Fruit fly (Drosophila melanogaster) whole organism, embryonic: ENCODE measurements around the gene foi.

Experiments used
- Asciz ChIP-seq: fragments of 200-800 bp; sonication (Bioruptor generic); optimal IDR thresholded peaks from 2 replicates; lab custom pipeline; 2017; ENCODE audit warnings: missing biosample characterization, mild to moderate bottlenecking, missing genetic modification characterization, missing genetic modification reagents
- Atf-2 ChIP-seq: fragments of 200-800 bp; sonication (Bioruptor generic); optimal IDR thresholded peaks from 2 replicates; lab custom pipeline; 2016; ENCODE audit warnings: missing biosample characterization, missing genetic modification characterization
- CG12942 ChIP-seq: fragments of 200-800 bp; sonication (Bioruptor generic); optimal IDR thresholded peaks from 3 replicates; lab custom pipeline; 2016; ENCODE audit warnings: missing biosample characterization, missing genetic modification characterization
- CG13123 ChIP-seq: fragments of 200-800 bp; sonication (Bioruptor generic); optimal IDR thresholded peaks from 2 replicates; lab custom pipeline; 2016; ENCODE audit warnings: missing biosample characterization, missing genetic modification characterization
- CG14050 ChIP-seq: fragments of 200-800 bp; sonication (Bioruptor generic); IDR thresholded peaks from 3 replicates; pipeline ENCODE4 v1.3.6; 2022; ENCODE audit warnings: missing biosample characterization, missing genetic modification characterization
- CG14860 ChIP-seq: fragments of 200-800 bp; sonication (Bioruptor generic); IDR thresholded peaks from 3 replicates; pipeline ENCODE4 v1.3.6; 2022; ENCODE audit warnings: missing biosample characterization, missing genetic modification characterization; ENCODE audit not compliant: partially characterized antibody
- CG14965 ChIP-seq: fragments of 200-800 bp; sonication (Bioruptor generic); optimal IDR thresholded peaks from 2 replicates; lab custom pipeline; 2016; ENCODE audit warnings: missing biosample characterization, missing genetic modification characterization, borderline replicate concordance
- CG16813 ChIP-seq: fragments of 200-800 bp; sonication (Bioruptor generic); IDR thresholded peaks from 3 replicates; pipeline ENCODE4 v1.3.6; 2022; ENCODE audit warnings: missing biosample characterization, missing genetic modification characterization; ENCODE audit not compliant: partially characterized antibody
- CG17568 ChIP-seq: fragments of 200-800 bp; sonication (Bioruptor generic); optimal IDR thresholded peaks from 2 replicates; lab custom pipeline; 2018; ENCODE audit warnings: missing biosample characterization, mild to moderate bottlenecking, missing genetic modification characterization, moderate library complexity
- CG32532 ChIP-seq: fragments of 200-800 bp; sonication (Bioruptor generic); IDR thresholded peaks from 2 replicates; pipeline ENCODE4 v1.3.6; 2022; ENCODE audit warnings: missing biosample characterization, missing genetic modification characterization
- CG32767 ChIP-seq: fragments of 200-800 bp; sonication (Bioruptor generic); IDR thresholded peaks from 2 replicates; pipeline ENCODE4 v1.3.6; 2022; ENCODE audit warnings: missing biosample characterization, missing genetic modification characterization
- CG3407 ChIP-seq: fragments of 200-800 bp; sonication (Bioruptor generic); optimal IDR thresholded peaks from 2 replicates; lab custom pipeline; 2018; ENCODE audit warnings: missing biosample characterization, mild to moderate bottlenecking, missing genetic modification characterization
- CG34376 ChIP-seq: fragments of 200-800 bp; sonication (Bioruptor generic); optimal IDR thresholded peaks from 2 replicates; lab custom pipeline; 2018; ENCODE audit warnings: missing biosample characterization, mild to moderate bottlenecking, missing genetic modification characterization
- CG3726 ChIP-seq: fragments of 200-800 bp; sonication (Bioruptor generic); IDR thresholded peaks from 3 replicates; pipeline ENCODE4, ENCODE4 v1.3.6; 2022; ENCODE audit warnings: missing biosample characterization, missing genetic modification characterization
- CG3995 ChIP-seq: fragments of 200-800 bp; sonication (Bioruptor generic); optimal IDR thresholded peaks from 3 replicates; lab custom pipeline; 2016; ENCODE audit warnings: missing biosample characterization, missing genetic modification characterization
- CG4820 ChIP-seq: fragments of 200-800 bp; sonication (Bioruptor generic); optimal IDR thresholded peaks from 3 replicates; lab custom pipeline; 2016; ENCODE audit warnings: missing biosample characterization, missing genetic modification characterization
- CG5245 ChIP-seq: fragments of 200-800 bp; sonication (Bioruptor generic); optimal IDR thresholded peaks from 3 replicates; lab custom pipeline; 2016; ENCODE audit warnings: missing biosample characterization, missing genetic modification characterization
- CG7271 ChIP-seq: fragments of 200-800 bp; sonication (Bioruptor generic); optimal IDR thresholded peaks from 2 replicates; lab custom pipeline; 2018; ENCODE audit warnings: missing biosample characterization, mild to moderate bottlenecking, missing genetic modification characterization, moderate library complexity
- CG8388 ChIP-seq: fragments of 200-800 bp; sonication (Bioruptor generic); optimal IDR thresholded peaks from 2 replicates; lab custom pipeline; 2019; ENCODE audit warnings: missing biosample characterization, mild to moderate bottlenecking, missing genetic modification characterization, moderate library complexity
- CG8944 ChIP-seq: fragments of 200-800 bp; sonication (Bioruptor generic); optimal IDR thresholded peaks from 3 replicates; lab custom pipeline; 2016; ENCODE audit warnings: missing biosample characterization, missing genetic modification characterization
- CG9797 ChIP-seq: fragments of 200-800 bp; sonication (Bioruptor generic); optimal IDR thresholded peaks from 3 replicates; lab custom pipeline; 2018; ENCODE audit warnings: missing biosample characterization, mild to moderate bottlenecking, missing genetic modification characterization
- CG9817 ChIP-seq: fragments of 200-800 bp; sonication (Bioruptor generic); optimal IDR thresholded peaks from 2 replicates; lab custom pipeline; 2018; ENCODE audit warnings: missing biosample characterization, mild to moderate bottlenecking, missing genetic modification characterization, moderate library complexity
- D19A ChIP-seq: fragments of 200-800 bp; optimal IDR thresholded peaks from 3 replicates; lab custom pipeline; 2019; ENCODE audit warnings: missing biosample characterization, mild to moderate bottlenecking, missing genetic modification characterization, moderate library complexity
- D19B ChIP-seq: fragments of 200-800 bp; sonication (Bioruptor generic); optimal IDR thresholded peaks from 2 replicates; lab custom pipeline; 2017; ENCODE audit warnings: missing biosample characterization, mild to moderate bottlenecking, missing genetic modification characterization
- Dad ChIP-seq: fragments of 200-800 bp; sonication (Bioruptor generic); optimal IDR thresholded peaks from 3 replicates; lab custom pipeline; 2016; ENCODE audit warnings: missing biosample characterization, missing genetic modification characterization
- ERR ChIP-seq: fragments of 200-800 bp; sonication (Bioruptor generic); optimal IDR thresholded peaks from 2 replicates; lab custom pipeline; 2016; ENCODE audit warnings: missing biosample characterization, missing genetic modification characterization
- Elba2 ChIP-seq: fragments of 200-800 bp; sonication (Bioruptor generic); optimal IDR thresholded peaks from 3 replicates; lab custom pipeline; 2016; ENCODE audit warnings: missing biosample characterization, missing genetic modification characterization
- Ets97D ChIP-seq: fragments of 200-800 bp; sonication (Bioruptor generic); optimal IDR thresholded peaks from 3 replicates; lab custom pipeline; 2016; ENCODE audit warnings: missing biosample characterization, missing genetic modification characterization
- Hr78 ChIP-seq, 2 experiments: fragments of 200-800 bp in 1 of 2; fragments of >200 bp in 1 of 2; sonication (Bioruptor generic) in 1 of 2; optimal IDR thresholded peaks; 2 replicates each; lab custom pipeline; 2017 to 2019; ENCODE audit warnings: missing biosample characterization in 2 of 2, missing genetic modification characterization in 2 of 2, mild to moderate bottlenecking in 1 of 2, moderate library complexity in 1 of 2
- Meics ChIP-seq: fragments of 200-800 bp; sonication (Bioruptor generic); optimal IDR thresholded peaks from 2 replicates; lab custom pipeline; 2017; ENCODE audit warnings: missing biosample characterization, mild to moderate bottlenecking, missing genetic modification characterization
- NC2α ChIP-seq: fragments of 200-800 bp; sonication (Bioruptor generic); optimal IDR thresholded peaks from 2 replicates; lab custom pipeline; 2016; ENCODE audit warnings: missing biosample characterization, missing genetic modification characterization
- NC2β ChIP-seq: fragments of 200-800 bp; sonication (Bioruptor generic); optimal IDR thresholded peaks from 2 replicates; lab custom pipeline; 2016; ENCODE audit warnings: missing biosample characterization, missing genetic modification characterization
- TFAM ChIP-seq: fragments of 200-800 bp; sonication (Bioruptor generic); optimal IDR thresholded peaks from 2 replicates; lab custom pipeline; 2017; ENCODE audit warnings: missing biosample characterization, missing genetic modification characterization, inconsistent platforms
- Usf ChIP-seq: fragments of 200-800 bp; sonication (Bioruptor generic); optimal IDR thresholded peaks from 2 replicates; lab custom pipeline; 2017; ENCODE audit warnings: missing genotype, missing biosample characterization, missing genetic modification characterization
- bigmax ChIP-seq: fragments of 200-800 bp; sonication (Bioruptor generic); optimal IDR thresholded peaks from 2 replicates; lab custom pipeline; 2018; ENCODE audit warnings: missing biosample characterization, mild to moderate bottlenecking, missing genetic modification characterization
- crc ChIP-seq: fragments of 200-800 bp; sonication (Bioruptor generic); optimal IDR thresholded peaks from 2 replicates; lab custom pipeline; 2016; ENCODE audit warnings: missing biosample characterization, missing genetic modification characterization
- disco-r ChIP-seq: fragments of 200-800 bp; sonication (Bioruptor generic); optimal IDR thresholded peaks from 2 replicates; lab custom pipeline; 2016; ENCODE audit warnings: missing biosample characterization, missing genetic modification characterization
- en ChIP-seq: fragments of 200-800 bp; sonication (Bioruptor generic); optimal IDR thresholded peaks from 2 replicates; lab custom pipeline; 2016; ENCODE audit warnings: missing biosample characterization, missing genetic modification characterization
- eyg ChIP-seq: fragments of 200-800 bp; sonication (Bioruptor generic); optimal IDR thresholded peaks from 3 replicates; lab custom pipeline; 2016; ENCODE audit warnings: missing biosample characterization, missing genetic modification characterization
- gcm ChIP-seq: fragments of 200-800 bp; sonication (Bioruptor generic); optimal IDR thresholded peaks from 2 replicates; lab custom pipeline; 2019; ENCODE audit warnings: missing biosample characterization, mild to moderate bottlenecking, missing genetic modification characterization, moderate library complexity
- knrl ChIP-seq: fragments of 200-800 bp; sonication (Bioruptor generic); IDR thresholded peaks from 3 replicates; pipeline ENCODE4 v1.3.6; 2022; ENCODE audit warnings: missing biosample characterization, missing genetic modification characterization; ENCODE audit not compliant: partially characterized antibody
- lov ChIP-seq, 2 experiments: fragments of 200-800 bp in 1 of 2; fragments of >200 bp in 1 of 2; sonication (Bioruptor generic) in 1 of 2; IDR thresholded peaks in 1 of 2; optimal IDR thresholded peaks in 1 of 2; 2 replicates in 1 of 2; 3 replicates in 1 of 2; pipeline versions ENCODE4 v1.3.6 to Lab custom; 2017 to 2022; ENCODE audit warnings: missing biosample characterization in 1 of 2, missing genetic modification characterization in 1 of 2
- otp ChIP-seq: fragments of 200-800 bp; sonication (Bioruptor generic); IDR thresholded peaks from 3 replicates; pipeline ENCODE4, ENCODE4 v1.3.6; 2022; ENCODE audit warnings: missing biosample characterization, missing genetic modification characterization
- pnt ChIP-seq: fragments of 200-800 bp; sonication (Bioruptor generic); optimal IDR thresholded peaks from 3 replicates; lab custom pipeline; 2016; ENCODE audit warnings: missing biosample characterization, missing genetic modification characterization
- salm ChIP-seq: fragments of 200-800 bp; sonication (Bioruptor generic); optimal IDR thresholded peaks from 2 replicates; lab custom pipeline; 2018; ENCODE audit warnings: missing biosample characterization, mild to moderate bottlenecking, missing genetic modification characterization
- sens-2 ChIP-seq: fragments of 200-800 bp; sonication (Bioruptor generic); IDR thresholded peaks from 2 replicates; pipeline ENCODE4 v1.3.6; 2022; ENCODE audit warnings: missing biosample characterization, missing genetic modification characterization
- seq ChIP-seq: fragments of 200-800 bp; sonication (Bioruptor generic); IDR thresholded peaks from 2 replicates; pipeline ENCODE4 v1.3.6; 2022; ENCODE audit warnings: missing biosample characterization, missing genetic modification characterization
- tap ChIP-seq: fragments of 200-800 bp; optimal IDR thresholded peaks from 3 replicates; lab custom pipeline; 2019; ENCODE audit warnings: missing biosample characterization, mild to moderate bottlenecking, missing genetic modification characterization, moderate library complexity
- wek ChIP-seq: fragments of 200-800 bp; sonication (Bioruptor generic); optimal IDR thresholded peaks from 3 replicates; lab custom pipeline; 2018; ENCODE audit warnings: missing biosample characterization, mild to moderate bottlenecking, missing genetic modification characterization, moderate library complexity

The foi gene

DNA sequence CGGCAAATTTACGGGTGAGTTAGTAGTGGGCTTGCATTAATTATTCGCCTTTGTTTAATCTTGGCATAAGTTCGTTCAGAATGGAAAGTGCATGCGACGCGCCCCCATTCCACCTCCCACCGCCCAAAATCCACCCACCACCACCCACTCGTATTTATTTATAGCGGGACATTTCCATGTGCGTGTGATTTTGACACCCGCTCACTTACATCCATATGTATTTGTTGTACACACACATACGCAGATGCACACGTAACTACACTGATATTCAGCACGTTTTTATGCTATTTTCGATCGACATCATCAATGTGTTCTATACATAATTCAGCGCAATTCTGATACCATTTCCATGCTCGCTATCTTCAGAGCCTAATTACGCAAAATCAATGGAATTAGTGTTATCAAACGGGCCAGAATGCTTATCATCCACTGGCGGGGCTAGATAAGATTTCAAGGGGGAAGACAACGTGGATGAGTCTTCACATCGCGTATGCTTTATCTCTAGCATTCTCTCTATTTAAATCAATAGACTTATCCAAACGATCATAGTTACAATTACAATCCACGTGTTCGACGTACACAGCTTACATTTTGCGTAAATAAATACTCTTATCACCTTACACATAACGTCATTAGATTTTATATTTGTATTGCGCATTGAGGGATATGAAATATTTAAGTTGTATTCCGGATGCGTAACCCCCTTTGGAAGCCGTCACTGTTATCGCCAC is 812 bp downstream of the foi start (continued):
- TF ChIP-seq TFAM (GFP tag; lab: Kevin White, UChicago) (no peak), CG9817 (tag; lab: Kevin White, UChicago) (peak; percentile 29), CG34376 (GFP tag; lab: Kevin White, UChicago) (peak; percentile 73), CG17568 (peak; percentile 35), knrl (no peak), Meics (GFP tag; lab: Kevin White, UChicago) (peak; percentile 62), otp (no peak), disco-r (no peak), CG14965 (GFP tag; lab: Kevin White, UChicago) (no peak), Atf-2 (GFP tag; lab: Kevin White, UChicago) (peak; percentile 5), CG3407 (GFP tag; lab: Kevin White, UChicago) (no peak), NC2α (GFP tag; lab: Kevin White, UChicago) (no peak), D19B (GFP tag; lab: Kevin White, UChicago) (peak; percentile 54), Usf (GFP tag; lab: Kevin White, UChicago) (peak; percentile 40), salm (tag; lab: Kevin White, UChicago) (no peak), CG16813 (GFP tag; lab: Robert Waterston, UW) (no peak), sens-2 (GFP tag; lab: Robert Waterston, UW) (no peak), bigmax (GFP tag; lab: Kevin White, UChicago) (no peak), CG8944 (no peak), CG9797 (GFP tag; lab: Kevin White, UChicago) (no peak), CG3726 (GFP tag; lab: Robert Waterston, UW) (no peak), NC2β (no peak), CG5245 (GFP tag; lab: Kevin White, UChicago) (no peak), CG3995 (GFP tag; lab: Kevin White, UChicago) (no peak), Dad (GFP tag; lab: Kevin White, UChicago) (no peak), CG4820 (GFP tag; lab: Kevin White, UChicago) (peak; percentile 6), CG12942 (GFP tag; lab: Kevin White, UChicago) (no peak), gcm (GFP tag; lab: Kevin White, UChicago) (peak; percentile 19), crc (GFP tag; lab: Kevin White, UChicago) (no peak), CG32532 (GFP tag; lab: Robert Waterston, UW) (peak; percentile 49; the same call in 1 of the 2 replicates), seq (GFP tag; lab: Robert Waterston, UW) (no peak), wek (GFP tag; lab: Kevin White, UChicago) (peak; percentile 32), CG7271 (tag; lab: Kevin White, UChicago) (no peak), pnt (no peak), en (GFP tag; lab: Kevin White, UChicago) (no peak), ERR (GFP tag; lab: Kevin White, UChicago) (peak; percentile 1), D19A (tag; lab: Kevin White, UChicago) (no peak), CG14050 (no peak), Ets97D (GFP tag; lab: Kevin White, UChicago) (no peak), Asciz (GFP tag; lab: Kevin White, UChicago) (peak; percentile 36), CG14860 (no peak), lov (optimal IDR thresholded peaks at IDR 0.05; lab: Kevin White, UChicago) (no peak), lov (GFP tag; IDR thresholded peaks at IDR 0.05; lab: Robert Waterston, UW) (no peak), CG8388 (GFP tag; lab: Kevin White, UChicago) (no peak), Hr78 (GFP tag; optimal IDR thresholded peaks at IDR 0.05; lab: Kevin White, UChicago) (peak in 1 of 2 experiments; percentile 74), CG32767 (GFP tag; lab: Robert Waterston, UW) (no peak), Elba2 (no peak), CG13123 (no peak), eyg (GFP tag; lab: Kevin White, UChicago) (peak; percentile 27), tap (tag; lab: Kevin White, UChicago) (no peak)
